Worm (Caenorhabditis elegans): ENCODE measurements around the gene Y59E9AL.4.
"Not testable (repeated sequence)": the region's sequence is repeated elsewhere in the genome, so short reads cannot be mapped to it uniquely, and the experiment has no call there.

DNA sequence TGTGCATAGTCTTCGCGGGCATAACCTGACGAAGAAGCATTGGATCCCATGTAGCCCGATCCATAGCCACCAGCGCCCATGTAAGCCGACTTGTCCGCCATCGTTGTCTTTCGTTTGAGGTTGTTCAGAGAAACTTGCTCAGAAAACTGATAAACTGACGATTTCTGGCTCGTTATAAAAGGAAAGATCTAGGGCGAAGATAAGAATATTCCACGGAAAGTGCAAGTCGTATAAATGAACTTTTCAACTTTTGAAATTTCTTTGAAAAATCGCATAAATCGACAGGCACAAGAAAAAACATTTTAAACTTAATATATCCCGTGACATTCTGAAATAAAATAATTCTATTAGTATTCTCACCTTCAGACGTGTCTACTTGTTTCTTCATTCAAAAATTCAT lies 52.1 kb downstream of the Y59E9AL.4 start, which contains the start of the genes nspd-3 and C24D10.2:
- not testable (repeated sequence) for TF ChIP-seq dao-5, him-1 (tag; optimal IDR thresholded peaks at IDR 0.05)

All from whole organism, L4/young adult.